Worm (Caenorhabditis elegans): ENCODE data around the gene stt-3.

The stt-3 gene

ce11 chrIII:6279453-6279852 lies 31.0 kb downstream of the stt-3 start:
- TF ChIP-seq tbx-37 (GFP tag; conservative IDR thresholded peaks at IDR 0.05) (no peak), ceh-13 (GFP tag; optimal IDR thresholded peaks at IDR 0.05) (no peak), B0310.2 (tag; optimal IDR thresholded peaks at IDR 0.05) (no peak), hmg-4 (GFP tag; optimal IDR thresholded peaks at IDR 0.05) (no peak), pes-1 (GFP tag; IDR thresholded peaks at IDR 0.05) (no peak), aly-1 (tag; optimal IDR thresholded peaks at IDR 0.05) (no peak)

DNA sequence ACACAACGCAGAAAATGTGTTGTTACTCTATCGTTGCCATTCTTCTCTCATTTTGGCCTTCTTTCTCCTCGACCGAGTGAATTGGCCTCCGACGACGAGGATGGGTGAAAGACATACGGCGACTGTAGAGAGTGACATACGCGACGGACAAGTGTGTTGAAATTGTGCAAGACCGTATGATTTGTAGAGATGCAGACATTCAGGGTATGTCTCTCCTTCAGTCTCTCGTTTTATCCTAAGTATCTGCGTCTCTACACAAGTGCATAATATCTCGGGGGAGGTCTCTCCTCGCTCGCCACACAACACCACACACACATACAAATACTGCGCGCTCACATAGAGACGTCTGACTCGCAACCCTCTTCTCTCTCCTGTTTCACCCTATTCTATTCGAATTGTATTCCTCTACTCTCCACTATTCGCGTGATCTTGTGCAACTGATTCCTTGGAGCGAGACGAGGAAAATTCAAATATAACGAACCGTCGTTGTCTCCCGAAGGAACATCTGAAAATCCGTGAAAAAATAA lies 31.7 kb downstream of the stt-3 start, which contains the start of gene hmg-1.2:
TSS of gene hmg-1.2 (plus strand) at position 311 of the 527 bp plus-strand sequence.
- TF ChIP-seq scrt-1 (GFP tag; IDR thresholded peaks at IDR 0.05) (no peak), ets-7 (tag; optimal IDR thresholded peaks at IDR 0.05) (no peak), F13C5.2 (tag; optimal IDR thresholded peaks at IDR 0.05) (peak; percentile 24), flt-1 (GFP tag; IDR thresholded peaks at IDR 0.05) (no peak), hmg-4 (GFP tag; optimal IDR thresholded peaks at IDR 0.05) (peak; percentile 87), pes-1 (GFP tag; IDR thresholded peaks at IDR 0.05) (no peak), aly-1 (tag; optimal IDR thresholded peaks at IDR 0.05) (no peak)

- TF ChIP-seq pes-1 (GFP tag; IDR thresholded peaks at IDR 0.05) (no peak), ets-7 (tag; optimal IDR thresholded peaks at IDR 0.05) (no peak), aly-1 (tag; optimal IDR thresholded peaks at IDR 0.05) (no peak), tbx-11 (GFP tag; IDR thresholded peaks at IDR 0.05) (no peak), B0310.2 (tag; optimal IDR thresholded peaks at IDR 0.05) (no peak), tra-4 (tag; optimal IDR thresholded peaks at IDR 0.05) (no peak), sea-1 (GFP tag; conservative IDR thresholded peaks at IDR 0.05) (no peak), flt-1 (GFP tag; IDR thresholded peaks at IDR 0.05) (no peak), ceh-36 (tag; optimal IDR thresholded peaks at IDR 0.05) (no peak), ama-1 (optimal IDR thresholded peaks at IDR 0.05) (no peak), tbx-37 (GFP tag; conservative IDR thresholded peaks at IDR 0.05) (no peak), hnd-1 (tag; optimal IDR thresholded peaks at IDR 0.05) (no peak), hmbx-1 (tag; optimal IDR thresholded peaks at IDR 0.05) (no peak), ceh-13 (GFP tag; optimal IDR thresholded peaks at IDR 0.05) (no peak), hmg-4 (GFP tag; optimal IDR thresholded peaks at IDR 0.05) (no peak), scrt-1 (GFP tag; IDR thresholded peaks at IDR 0.05) (no peak)
Observed at ce11 chrIII:6283024-6283423, 34.6 kb downstream of the stt-3 start.

DNA sequence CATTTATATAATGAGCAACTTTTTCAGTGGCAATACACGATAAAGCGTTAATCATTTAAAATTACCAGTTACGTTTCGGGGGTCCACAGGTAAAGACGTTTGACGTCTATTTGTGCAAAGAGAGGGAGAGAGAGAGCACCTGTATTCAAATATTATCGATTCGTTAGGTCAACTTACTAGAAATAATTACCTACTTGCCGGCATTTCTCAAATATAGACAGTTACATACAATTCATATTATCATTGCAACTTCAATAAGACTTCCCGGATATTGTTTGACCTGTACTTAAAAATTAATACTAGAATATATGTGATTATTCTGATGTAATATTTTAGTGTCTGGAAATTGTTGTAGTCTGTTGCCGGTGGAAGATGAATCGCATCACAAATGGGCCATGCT lies 37.5 kb downstream of the stt-3 start, which contains the start of gene gadr-3:
TSS of gene gadr-3 (minus strand) at position 101 of the 400 bp plus-strand sequence.
- TF ChIP-seq aly-1 (tag; optimal IDR thresholded peaks at IDR 0.05): no peak
- no peak for TF ChIP-seq hmbx-1 (tag; optimal IDR thresholded peaks at IDR 0.05)
- TF ChIP-seq sea-1 (GFP tag; conservative IDR thresholded peaks at IDR 0.05): no peak
- TF ChIP-seq pes-1 (GFP tag; IDR thresholded peaks at IDR 0.05): no peak
- no peak for TF ChIP-seq hmg-4 (GFP tag; optimal IDR thresholded peaks at IDR 0.05)

- TF ChIP-seq ceh-13 (GFP tag; optimal IDR thresholded peaks at IDR 0.05) (no peak), sea-1 (GFP tag; conservative IDR thresholded peaks at IDR 0.05) (no peak), tbx-37 (GFP tag; conservative IDR thresholded peaks at IDR 0.05) (no peak), hmg-4 (GFP tag; optimal IDR thresholded peaks at IDR 0.05) (no peak), tbx-11 (GFP tag; IDR thresholded peaks at IDR 0.05) (no peak), F13C5.2 (tag; optimal IDR thresholded peaks at IDR 0.05) (no peak), ama-1 (optimal IDR thresholded peaks at IDR 0.05) (no peak), hnd-1 (tag; optimal IDR thresholded peaks at IDR 0.05) (no peak), flt-1 (GFP tag; IDR thresholded peaks at IDR 0.05) (no peak), aly-1 (tag; optimal IDR thresholded peaks at IDR 0.05) (no peak)
Observed at ce11 chrIII:6287195-6287594, 38.8 kb downstream of the stt-3 start, which contains the start of gene F47D12.6. F47D12.6 (minus strand) TSS chrIII:6287295.

- TF ChIP-seq sea-1 (GFP tag; conservative IDR thresholded peaks at IDR 0.05) (no peak), hmg-4 (GFP tag; optimal IDR thresholded peaks at IDR 0.05) (no peak), hmbx-1 (tag; optimal IDR thresholded peaks at IDR 0.05) (no peak), tra-4 (tag; optimal IDR thresholded peaks at IDR 0.05) (no peak), F13C5.2 (tag; optimal IDR thresholded peaks at IDR 0.05) (no peak), B0310.2 (tag; optimal IDR thresholded peaks at IDR 0.05) (no peak), ets-7 (tag; optimal IDR thresholded peaks at IDR 0.05) (no peak), ama-1 (optimal IDR thresholded peaks at IDR 0.05) (no peak), scrt-1 (GFP tag; IDR thresholded peaks at IDR 0.05) (no peak), ceh-13 (GFP tag; optimal IDR thresholded peaks at IDR 0.05) (no peak), tbx-37 (GFP tag; conservative IDR thresholded peaks at IDR 0.05) (no peak), hnd-1 (tag; optimal IDR thresholded peaks at IDR 0.05) (no peak), ceh-36 (tag; optimal IDR thresholded peaks at IDR 0.05) (no peak), pes-1 (GFP tag; IDR thresholded peaks at IDR 0.05) (no peak), tbx-11 (GFP tag; IDR thresholded peaks at IDR 0.05) (no peak)
Observed at ce11 chrIII:6289366-6289765, 40.9 kb downstream of the stt-3 start.

DNA sequence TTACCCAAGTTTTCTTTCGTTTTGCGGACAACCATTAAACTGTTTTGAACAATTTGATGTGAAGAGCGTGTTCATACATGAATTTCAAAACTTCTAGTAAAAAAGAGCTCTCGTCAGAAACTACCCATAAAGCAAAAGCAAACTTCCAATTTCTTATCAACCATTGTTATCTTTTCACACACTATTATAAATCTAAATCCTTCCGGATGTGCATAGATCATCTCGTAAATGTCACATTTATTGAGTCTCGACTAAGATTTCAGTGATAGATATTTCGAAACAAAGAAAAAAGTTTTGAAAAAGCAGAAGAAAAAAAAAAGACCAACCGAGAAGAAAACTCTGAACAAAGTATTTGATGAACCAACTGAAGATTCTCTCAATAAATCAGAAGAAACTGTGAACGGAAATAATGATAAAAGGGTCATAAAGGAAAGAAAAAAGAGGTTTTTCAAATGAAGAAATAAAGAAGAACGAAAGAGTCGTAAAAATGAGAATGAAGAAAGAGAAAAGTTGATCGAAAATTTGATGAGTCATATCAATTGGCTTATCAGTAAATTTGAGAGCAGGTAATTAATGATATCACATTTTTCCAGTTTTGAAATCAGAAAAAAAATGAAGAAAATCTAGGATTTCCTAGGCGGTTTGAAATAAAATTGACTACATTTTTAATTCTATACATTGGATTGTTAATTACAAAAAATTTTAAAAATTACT lies 42.2 kb downstream of the stt-3 start:
- no peak for TF ChIP-seq pes-1 (GFP tag; IDR thresholded peaks at IDR 0.05)
- TF ChIP-seq ceh-36 (tag; optimal IDR thresholded peaks at IDR 0.05): no peak
- TF ChIP-seq ama-1 (optimal IDR thresholded peaks at IDR 0.05): no peak
- TF ChIP-seq tra-4 (tag; optimal IDR thresholded peaks at IDR 0.05): no peak
- no peak for TF ChIP-seq F13C5.2 (tag; optimal IDR thresholded peaks at IDR 0.05)
- TF ChIP-seq hnd-1 (tag; optimal IDR thresholded peaks at IDR 0.05): no peak
- no peak for TF ChIP-seq hmg-4 (GFP tag; optimal IDR thresholded peaks at IDR 0.05)
- no peak for TF ChIP-seq ets-7 (tag; optimal IDR thresholded peaks at IDR 0.05)
- TF ChIP-seq ceh-13 (GFP tag; optimal IDR thresholded peaks at IDR 0.05): no peak
- no peak for TF ChIP-seq aly-1 (tag; optimal IDR thresholded peaks at IDR 0.05)
- TF ChIP-seq sea-1 (GFP tag; conservative IDR thresholded peaks at IDR 0.05): no peak
- no peak for TF ChIP-seq scrt-1 (GFP tag; IDR thresholded peaks at IDR 0.05)
- no peak for TF ChIP-seq flt-1 (GFP tag; IDR thresholded peaks at IDR 0.05)

All from whole organism, early embryonic.